Fruit fly (Drosophila melanogaster) whole organism, wandering third instar larva: ENCODE data around the gene janA.
A peak's percentile ranks its signal among the peaks of the same experiment; 100 is the strongest.

Experiments
- Abd-B ChIP-seq: fragments of >200 bp; optimal IDR thresholded peaks from 2 replicates; lab custom pipeline; 2017; ENCODE audit warnings: missing biosample characterization, missing genetic modification characterization
- CG32264 ChIP-seq: fragments of 200-800 bp; sonication (Bioruptor generic); optimal IDR thresholded peaks from 2 replicates; lab custom pipeline; 2016; ENCODE audit warnings: missing biosample characterization, missing genetic modification characterization
- CG9705 ChIP-seq: fragments of 200-800 bp; sonication (Bioruptor generic); optimal IDR thresholded peaks from 2 replicates; lab custom pipeline; 2018; ENCODE audit warnings: missing biosample characterization, mild to moderate bottlenecking, missing genetic modification characterization
- CrebA ChIP-seq: fragments of 200-800 bp; sonication (Bioruptor generic); optimal IDR thresholded peaks from 2 replicates; lab custom pipeline; 2016; ENCODE audit warnings: missing biosample characterization, mild to moderate bottlenecking, missing genetic modification characterization, borderline replicate concordance
- Dfd ChIP-seq: fragments of >200 bp; optimal IDR thresholded peaks from 2 replicates; lab custom pipeline; 2017; ENCODE audit warnings: missing biosample characterization, missing genetic modification characterization
- HLH106 ChIP-seq: fragments of 200-800 bp; optimal IDR thresholded peaks from 3 replicates; lab custom pipeline; 2019; ENCODE audit warnings: missing biosample characterization, mild to moderate bottlenecking, missing genetic modification characterization, moderate library complexity
- Hnf4 ChIP-seq: fragments of 200-800 bp; sonication (Bioruptor generic); optimal IDR thresholded peaks from 2 replicates; lab custom pipeline; 2016; ENCODE audit warnings: missing biosample characterization, mild to moderate bottlenecking, missing genetic modification characterization
- Hr83 ChIP-seq: fragments of 200-300 bp; sonication (Bioruptor generic); optimal IDR thresholded peaks from 2 replicates; lab custom pipeline; 2016; ENCODE audit warnings: missing biosample characterization, mild to moderate bottlenecking, missing genetic modification characterization, moderate library complexity; ENCODE audit not compliant: poor library complexity, severe bottlenecking
- Jra ChIP-seq: sonication (Bioruptor generic); optimal IDR thresholded peaks from 2 replicates; lab custom pipeline; 2016; ENCODE audit warnings: missing biosample characterization, missing genetic modification characterization
- N ChIP-seq: fragments of >200 bp; optimal IDR thresholded peaks from 2 replicates; lab custom pipeline; 2018; ENCODE audit warnings: missing biosample characterization, missing external identifiers, missing genetic modification characterization
- OdsH ChIP-seq: fragments of 200-800 bp; sonication (Bioruptor generic); optimal IDR thresholded peaks from 2 replicates; lab custom pipeline; 2016; ENCODE audit warnings: missing biosample characterization, mild to moderate bottlenecking, missing genetic modification characterization
- Sp1 ChIP-seq: fragments of 200-800 bp; sonication (Bioruptor generic); optimal IDR thresholded peaks from 3 replicates; lab custom pipeline; 2019; ENCODE audit warnings: missing biosample characterization, mild to moderate bottlenecking, missing genetic modification characterization, moderate library complexity
- Vsx2 ChIP-seq: fragments of 200-300, 225-300 bp; sonication (Bioruptor generic); optimal IDR thresholded peaks from 2 replicates; lab custom pipeline; 2018; ENCODE audit warnings: missing biosample characterization, missing genetic modification characterization; ENCODE audit not compliant: partially characterized antibody
- br ChIP-seq: fragments of 200-800 bp; sonication (Bioruptor generic); optimal IDR thresholded peaks from 2 replicates; lab custom pipeline; 2016; ENCODE audit warnings: missing biosample characterization, missing genetic modification characterization
- brk ChIP-seq: fragments of 200-800 bp; sonication (Bioruptor generic); optimal IDR thresholded peaks from 2 replicates; lab custom pipeline; 2016; ENCODE audit warnings: missing biosample characterization, mild to moderate bottlenecking, missing genetic modification characterization
- dl ChIP-seq, 2 experiments: fragments of 175-275, 200-275 bp in 1 of 2; fragments of 200-275 bp in 1 of 2; sonication (Bioruptor generic); optimal IDR thresholded peaks; lab custom pipeline; 2018; ENCODE audit warnings: mild to moderate bottlenecking in 2 of 2, missing biosample characterization in 2 of 2, missing genetic modification characterization in 2 of 2, moderate library complexity in 2 of 2; ENCODE audit not compliant: partially characterized antibody in 2 of 2, insufficient read depth in 1 of 2
- dmrt93B ChIP-seq: fragments of 200-800 bp; sonication (Bioruptor generic); optimal IDR thresholded peaks from 2 replicates; lab custom pipeline; 2018; ENCODE audit warnings: missing biosample characterization, mild to moderate bottlenecking, missing genetic modification characterization
- ey ChIP-seq: fragments of 200-800 bp; sonication (Bioruptor generic); optimal IDR thresholded peaks from 2 replicates; lab custom pipeline; 2016; ENCODE audit warnings: missing biosample characterization, missing genetic modification characterization
- foxo ChIP-seq, 2 experiments: fragments of 200-800 bp; sonication (Bioruptor generic); optimal IDR thresholded peaks; 2 replicates in 1 of 2; 3 replicates in 1 of 2; lab custom pipeline; 2016 to 2017; ENCODE audit warnings: missing biosample characterization in 2 of 2, missing genetic modification characterization in 2 of 2
- fru ChIP-seq: fragments of 200-800 bp; sonication (Bioruptor generic); optimal IDR thresholded peaks from 3 replicates; lab custom pipeline; 2016; ENCODE audit warnings: missing biosample characterization, mild to moderate bottlenecking, missing genetic modification characterization
- h ChIP-seq: fragments of 200-800 bp; sonication (Bioruptor generic); optimal IDR thresholded peaks from 3 replicates; lab custom pipeline; 2016; ENCODE audit warnings: missing biosample characterization, mild to moderate bottlenecking, missing genetic modification characterization
- lola ChIP-seq: fragments of >200 bp; optimal IDR thresholded peaks from 2 replicates; lab custom pipeline; 2017; ENCODE audit warnings: missing biosample characterization, missing genetic modification characterization
- pan ChIP-seq: fragments of >200 bp; optimal IDR thresholded peaks from 2 replicates; lab custom pipeline; 2017
- psq ChIP-seq: fragments of 200-800 bp; sonication (Bioruptor generic); optimal IDR thresholded peaks from 3 replicates; lab custom pipeline; 2017; ENCODE audit warnings: missing biosample characterization, mild to moderate bottlenecking, missing genetic modification characterization, moderate library complexity
- rgr ChIP-seq: fragments of 200-800 bp; sonication (Bioruptor generic); optimal IDR thresholded peaks from 3 replicates; lab custom pipeline; 2016; ENCODE audit warnings: missing biosample characterization, mild to moderate bottlenecking, missing genetic modification characterization
- sage ChIP-seq: fragments of 200-800 bp; sonication (Bioruptor generic); optimal IDR thresholded peaks from 2 replicates; lab custom pipeline; 2016; ENCODE audit warnings: missing biosample characterization, mild to moderate bottlenecking, missing genetic modification characterization
- sv ChIP-seq: fragments of 200-800 bp; sonication (Bioruptor generic); optimal IDR thresholded peaks from 3 replicates; lab custom pipeline; 2016; ENCODE audit warnings: missing biosample characterization, missing genetic modification characterization
- tai ChIP-seq: sonication (Bioruptor generic); optimal IDR thresholded peaks from 2 replicates; lab custom pipeline; 2016; ENCODE audit warnings: missing biosample characterization, missing genetic modification characterization
- usp ChIP-seq: fragments of >200 bp; optimal IDR thresholded peaks from 2 replicates; lab custom pipeline; 2017; ENCODE audit warnings: missing biosample characterization, missing genetic modification characterization

janA gene

dm6 chr3R:30039494-30039893 is at the start of gene janA, which contains the start of the genes Sry-alpha and Sry-beta:
Gene janA (minus strand): TSS chr3R:30039533.
Gene Sry-alpha (plus strand): TSS chr3R:30039719.
Gene Sry-beta (plus strand): TSS chr3R:30039719.
- TF ChIP-seq sv (peak; percentile 5), dl (GFP tag; optimal IDR thresholded peaks at IDR 0.05; lab: Kevin White, UChicago; ENCODE audit: insufficient read depth in 1 of 2, partially characterized antibody in 2 of 2) (no peak), Hr83 (GFP tag; lab: Kevin White, UChicago) (peak; percentile 67), rgr (GFP tag; lab: Kevin White, UChicago) (no peak)

dm6 chr3R:30084137-30084536 is 44.8 kb upstream of the janA start:
- TF ChIP-seq usp (GFP tag; lab: Kevin White, UChicago) (no peak), br (GFP tag; lab: Kevin White, UChicago) (no peak), h (GFP tag; lab: Kevin White, UChicago) (no peak), Hnf4 (GFP tag; lab: Kevin White, UChicago) (no peak), rgr (GFP tag; lab: Kevin White, UChicago) (no peak), sv (no peak), CrebA (GFP tag; lab: Kevin White, UChicago) (no peak), Hr83 (GFP tag; lab: Kevin White, UChicago) (no peak), CG9705 (GFP tag; lab: Kevin White, UChicago) (no peak), ey (GFP tag; lab: Kevin White, UChicago) (no peak), brk (GFP tag; lab: Kevin White, UChicago) (no peak), N (GFP tag; lab: Kevin White, UChicago) (no peak), HLH106 (no peak), tai (no peak), Vsx2 (GFP tag; lab: Kevin White, UChicago) (no peak), OdsH (GFP tag; lab: Kevin White, UChicago) (no peak), Dfd (GFP tag; lab: Kevin White, UChicago) (no peak), CG32264 (no peak), lola (GFP tag; lab: Kevin White, UChicago) (no peak)

- TF ChIP-seq ey (GFP tag; lab: Kevin White, UChicago) (peak; percentile 42), CrebA (GFP tag; lab: Kevin White, UChicago) (no peak), foxo (GFP tag; optimal IDR thresholded peaks at IDR 0.05; lab: Kevin White, UChicago) (peak in 1 of 2 experiments; percentile 3), Sp1 (GFP tag; lab: Kevin White, UChicago) (peak; percentile 15), psq (GFP tag; lab: Kevin White, UChicago) (peak; percentile 27), tai (no peak), rgr (GFP tag; lab: Kevin White, UChicago) (peak; percentile 29), pan (lab: Kevin White, UChicago) (no peak), Vsx2 (GFP tag; lab: Kevin White, UChicago) (no peak), CG9705 (GFP tag; lab: Kevin White, UChicago) (no peak), usp (GFP tag; lab: Kevin White, UChicago) (no peak), Abd-B (no peak), h (GFP tag; lab: Kevin White, UChicago) (peak; percentile 40), Hnf4 (GFP tag; lab: Kevin White, UChicago) (no peak), HLH106 (peak; percentile 57), br (GFP tag; lab: Kevin White, UChicago) (peak; percentile 2), Hr83 (GFP tag; lab: Kevin White, UChicago) (no peak)
Measured at dm6 chr3R:30083215-30083614, 43.9 kb upstream of the janA start.

- TF ChIP-seq dl (GFP tag; optimal IDR thresholded peaks at IDR 0.05; lab: Kevin White, UChicago; ENCODE audit: insufficient read depth in 1 of 2, partially characterized antibody in 2 of 2) (no peak), pan (lab: Kevin White, UChicago) (no peak), fru (GFP tag; lab: Kevin White, UChicago) (peak; percentile 58), tai (no peak), Sp1 (GFP tag; lab: Kevin White, UChicago) (peak; percentile 15), rgr (GFP tag; lab: Kevin White, UChicago) (peak; percentile 19), CG32264 (no peak), psq (GFP tag; lab: Kevin White, UChicago) (peak; percentile 15), br (GFP tag; lab: Kevin White, UChicago) (peak; percentile 39), foxo (GFP tag; optimal IDR thresholded peaks at IDR 0.05; lab: Kevin White, UChicago) (peak in 1 of 2 experiments; percentile 64), sage (GFP tag; lab: Kevin White, UChicago) (no peak), Jra (GFP tag; lab: Kevin White, UChicago) (no peak), sv (no peak), h (GFP tag; lab: Kevin White, UChicago) (peak; percentile 35), dmrt93B (GFP tag; lab: Kevin White, UChicago) (peak; percentile 16), ey (GFP tag; lab: Kevin White, UChicago) (peak; percentile 49), HLH106 (peak; percentile 8), CrebA (GFP tag; lab: Kevin White, UChicago) (no peak)
- TF ChIP-seq, all 38 proteins: peak for 10
Measured at dm6 chr3R:30076088-30076487, 36.8 kb upstream of the janA start.
